Worm (Caenorhabditis elegans) whole organism, early embryonic: ENCODE measurements around the gene ZC250.2.
"Not testable (repeated sequence)": the region's sequence is repeated elsewhere in the genome, so short reads cannot be mapped to it uniquely, and the experiment has no call there.

ENCODE experiments used
- B0310.2 ChIP-seq: sonication (generic microtip); optimal IDR thresholded peaks from 2 replicates; lab custom pipeline; 2016; ENCODE audit warnings: mild to moderate bottlenecking, missing genetic modification characterization, missing compliant biosample characterization
- F13C5.2 ChIP-seq: sonication (generic microtip); optimal IDR thresholded peaks from 2 replicates; lab custom pipeline; 2017; ENCODE audit warnings: mild to moderate bottlenecking, missing genetic modification characterization, inconsistent platforms, missing compliant biosample characterization
- aly-1 ChIP-seq: sonication (generic microtip); optimal IDR thresholded peaks from 2 replicates; lab custom pipeline; 2016; ENCODE audit warnings: missing genetic modification characterization, missing compliant biosample characterization
- ama-1 ChIP-seq: fragments of 150-350 bp; optimal IDR thresholded peaks from 2 replicates; lab custom pipeline; 2014
- ceh-13 ChIP-seq: fragments of 200-800 bp; sonication (Bioruptor generic); optimal IDR thresholded peaks from 2 replicates; lab custom pipeline; 2018; ENCODE audit warnings: mild to moderate bottlenecking, missing genetic modification characterization, missing compliant biosample characterization
- ceh-36 ChIP-seq: sonication (generic microtip); optimal IDR thresholded peaks from 2 replicates; lab custom pipeline; 2016; ENCODE audit warnings: missing genetic modification characterization, inconsistent platforms, missing compliant biosample characterization
- ets-7 ChIP-seq: sonication (generic microtip); optimal IDR thresholded peaks from 2 replicates; lab custom pipeline; 2016; ENCODE audit warnings: missing genotype, missing genetic modification characterization, missing compliant biosample characterization
- flt-1 ChIP-seq: fragments of 200-800 bp; sonication (Bioruptor generic); IDR thresholded peaks from 2 replicates; pipeline ENCODE4 v1.3.6; 2022; ENCODE audit warnings: missing genetic modification characterization, missing compliant biosample characterization
- hmbx-1 ChIP-seq: sonication (generic microtip); optimal IDR thresholded peaks from 2 replicates; lab custom pipeline; 2016; ENCODE audit warnings: mild to moderate bottlenecking, missing genetic modification characterization, missing compliant biosample characterization
- hmg-4 ChIP-seq: fragments of 200-800 bp; sonication (Bioruptor generic); optimal IDR thresholded peaks from 2 replicates; lab custom pipeline; 2018; ENCODE audit warnings: mild to moderate bottlenecking, missing genetic modification characterization, missing compliant biosample characterization
- hnd-1 ChIP-seq: sonication (generic microtip); optimal IDR thresholded peaks from 2 replicates; lab custom pipeline; 2016; ENCODE audit warnings: missing genetic modification characterization, missing compliant biosample characterization
- pes-1 ChIP-seq: fragments of 200-800 bp; sonication (Bioruptor generic); IDR thresholded peaks from 2 replicates; pipeline ENCODE4 v1.3.6; 2022; ENCODE audit warnings: missing genetic modification reagents, missing genetic modification characterization, missing compliant biosample characterization
- scrt-1 ChIP-seq: fragments of 200-800 bp; sonication (Bioruptor generic); IDR thresholded peaks from 2 replicates; pipeline ENCODE4 v1.3.6; 2022; ENCODE audit warnings: missing genetic modification characterization, missing compliant biosample characterization
- sea-1 ChIP-seq: fragments of 200-800 bp; sonication (Bioruptor generic); conservative IDR thresholded peaks from 2 replicates; pipeline ENCODE4 v1.3.6; 2022; ENCODE audit warnings: missing genetic modification characterization, missing compliant biosample characterization
- tbx-11 ChIP-seq: fragments of 200-800 bp; sonication (Bioruptor generic); IDR thresholded peaks from 2 replicates; pipeline ENCODE4 v1.3.6; 2022; ENCODE audit warnings: missing genetic modification characterization, missing compliant biosample characterization
- tbx-37 ChIP-seq: fragments of 200-800 bp; sonication (Bioruptor generic); conservative IDR thresholded peaks from 2 replicates; pipeline ENCODE4 v1.3.6; 2022; ENCODE audit warnings: missing genetic modification reagents, missing genetic modification characterization, missing compliant biosample characterization
- tra-4 ChIP-seq: sonication (generic microtip); optimal IDR thresholded peaks from 2 replicates; lab custom pipeline; 2017; ENCODE audit warnings: missing genetic modification characterization, missing compliant biosample characterization

Gene ZC250.2

DNA sequence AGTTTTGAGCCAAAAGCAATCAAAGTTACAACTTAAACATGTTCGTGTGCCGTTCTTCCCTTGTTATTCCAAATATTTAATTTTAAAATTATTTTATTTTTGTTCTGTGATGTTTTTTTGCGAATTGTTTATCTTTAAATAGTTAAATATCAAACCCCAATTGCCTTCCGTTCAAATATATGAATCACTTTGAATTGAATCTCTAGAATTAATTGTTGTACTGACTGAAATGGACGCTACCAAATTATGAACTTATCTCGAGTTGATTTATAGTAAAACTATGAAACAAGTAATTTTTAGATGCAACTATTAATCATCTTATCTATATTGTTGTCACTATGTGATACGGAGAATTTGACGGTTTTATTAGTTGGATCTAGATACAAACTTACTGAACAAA is at the start of gene ZC250.2:
TSS of gene ZC250.2 (plus strand) at position 301 of the 400 bp plus-strand sequence.
- no peak for TF ChIP-seq scrt-1
- no peak for TF ChIP-seq hmg-4
- no peak for TF ChIP-seq F13C5.2 (tag; lab: Kevin White, UChicago)
- TF ChIP-seq hnd-1 (tag; lab: Kevin White, UChicago): no peak
- TF ChIP-seq flt-1 (GFP tag; lab: Robert Waterston, UW): no peak
- no peak for TF ChIP-seq ceh-36 (tag; lab: Kevin White, UChicago)
- no peak for TF ChIP-seq sea-1 (GFP tag; lab: Robert Waterston, UW)
- no peak for TF ChIP-seq ama-1 (lab: Kevin White, UChicago)

DNA sequence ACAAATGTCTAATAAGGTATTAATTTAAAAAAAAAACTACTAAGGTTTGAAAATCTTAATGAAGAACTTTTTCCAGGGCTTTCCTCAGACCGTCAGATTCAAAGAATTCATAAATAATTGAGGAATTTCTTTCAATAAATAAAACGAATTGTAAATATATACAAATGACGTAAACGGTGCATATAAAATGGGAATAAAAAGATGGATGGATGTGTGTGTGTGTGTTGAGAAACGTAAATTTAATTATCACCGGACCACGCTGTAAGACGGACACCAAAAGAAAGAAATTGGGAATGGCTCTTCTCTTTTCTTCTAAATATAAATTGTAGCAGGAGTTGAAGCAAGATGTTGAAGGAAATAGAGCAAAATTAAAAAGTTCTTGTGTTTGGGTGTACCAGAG is 45.9 kb upstream of the ZC250.2 start:
- TF ChIP-seq aly-1 (tag; lab: Kevin White, UChicago): no peak
- no peak for TF ChIP-seq ets-7 (tag; lab: Kevin White, UChicago)
- TF ChIP-seq sea-1 (GFP tag; lab: Robert Waterston, UW): no peak
- no peak for TF ChIP-seq hmg-4
- TF ChIP-seq flt-1 (GFP tag; lab: Robert Waterston, UW): no peak
- no peak for TF ChIP-seq ceh-13 (GFP tag; lab: Kevin White, UChicago)
- TF ChIP-seq ceh-36 (tag; lab: Kevin White, UChicago): no peak
- no peak for TF ChIP-seq scrt-1
- TF ChIP-seq ama-1 (lab: Kevin White, UChicago): no peak
- no peak for TF ChIP-seq tbx-37 (GFP tag; lab: Robert Waterston, UW)

DNA sequence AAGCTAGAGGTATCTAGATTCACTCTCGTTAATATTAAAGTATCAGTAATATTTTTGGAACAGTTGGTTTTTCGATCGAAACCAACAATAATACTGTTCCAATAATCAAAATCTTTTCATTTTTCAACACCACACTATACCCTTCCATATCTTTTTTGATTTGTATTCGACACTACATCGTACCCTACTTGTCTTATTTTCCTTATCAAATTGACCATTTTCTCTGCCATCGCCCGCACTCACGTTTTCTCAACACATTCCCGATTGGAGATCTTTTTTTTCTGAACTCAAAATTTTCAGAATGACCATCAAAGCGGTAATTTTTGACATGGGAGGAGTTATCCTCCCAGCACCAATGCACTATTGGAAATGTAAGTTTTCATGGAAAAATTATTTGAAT is 44.6 kb upstream of the ZC250.2 start, which contains the start of gene acds-10:
TSS of gene acds-10 (plus strand) at position 301 of the 400 bp plus-strand sequence.
- TF ChIP-seq hnd-1 (tag; lab: Kevin White, UChicago) (no peak), flt-1 (GFP tag; lab: Robert Waterston, UW) (no peak), tbx-11 (GFP tag; lab: Robert Waterston, UW) (no peak), ama-1 (lab: Kevin White, UChicago) (no peak), tra-4 (tag; lab: Kevin White, UChicago) (no peak), hmg-4 (no peak), tbx-37 (GFP tag; lab: Robert Waterston, UW) (no peak), ceh-13 (GFP tag; lab: Kevin White, UChicago) (no peak), B0310.2 (no peak), pes-1 (GFP tag; lab: Robert Waterston, UW) (no peak), sea-1 (GFP tag; lab: Robert Waterston, UW) (no peak)

DNA sequence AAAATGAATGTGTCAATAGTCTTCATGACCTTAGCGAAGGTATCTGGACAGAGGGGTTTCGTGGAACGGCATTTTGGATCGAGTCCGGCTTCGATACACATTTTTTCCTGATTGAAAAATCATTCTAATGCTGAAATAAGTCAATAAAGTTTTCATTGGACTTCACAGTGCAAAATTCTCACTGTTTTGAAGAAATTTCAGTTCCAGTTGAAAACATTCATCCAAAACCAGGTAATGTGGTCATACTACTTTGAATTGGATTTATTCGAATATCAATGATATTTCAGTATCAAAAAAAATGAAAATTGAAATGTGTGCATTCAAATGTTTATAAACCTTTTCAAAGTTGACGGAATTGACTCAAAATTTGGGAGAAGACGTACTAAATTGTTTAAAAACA is 38.7 kb upstream of the ZC250.2 start, which contains the start of gene pgph-1:
TSS of gene pgph-1 (minus strand) at position 101 of the 400 bp plus-strand sequence.
- TF ChIP-seq ets-7 (tag; lab: Kevin White, UChicago): no peak
- no peak for TF ChIP-seq tra-4 (tag; lab: Kevin White, UChicago)
- TF ChIP-seq ceh-36 (tag; lab: Kevin White, UChicago): no peak
- no peak for TF ChIP-seq tbx-37 (GFP tag; lab: Robert Waterston, UW)
- TF ChIP-seq F13C5.2 (tag; lab: Kevin White, UChicago): no peak
- no peak for TF ChIP-seq pes-1 (GFP tag; lab: Robert Waterston, UW)
- no peak for TF ChIP-seq ama-1 (lab: Kevin White, UChicago)
- TF ChIP-seq sea-1 (GFP tag; lab: Robert Waterston, UW): no peak

DNA sequence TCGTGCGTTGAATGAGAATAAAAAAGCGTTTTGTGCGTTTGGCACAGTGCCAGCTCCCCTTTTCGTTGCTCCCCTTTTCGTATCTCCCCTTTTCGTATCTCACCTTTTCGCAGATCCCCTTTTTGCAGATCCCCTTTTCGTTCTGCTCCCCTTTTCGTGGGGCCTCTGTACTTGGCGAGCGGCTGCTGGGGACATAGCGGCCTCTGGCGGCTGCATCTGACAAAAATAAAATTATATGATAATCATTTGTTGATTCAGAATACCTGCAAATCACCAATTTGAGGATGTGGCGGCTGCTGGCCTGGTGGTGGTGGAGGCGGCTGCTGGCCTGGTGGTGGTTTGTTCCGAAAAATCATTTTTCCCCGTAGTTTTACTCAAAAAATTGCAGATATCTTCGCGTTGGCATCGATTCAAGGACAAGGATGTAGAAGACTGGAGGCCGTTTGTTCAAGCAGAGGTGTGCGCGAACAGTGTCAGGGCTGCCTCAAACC is 36.9 kb upstream of the ZC250.2 start, which contains the start of gene K09H11.11:
TSS of gene K09H11.11 (minus strand) at position 51 of the 491 bp plus-strand sequence.
- TF ChIP-seq hnd-1 (tag; lab: Kevin White, UChicago); hmbx-1 (tag; lab: Kevin White, UChicago); sea-1 (GFP tag; lab: Robert Waterston, UW): not testable (repeated sequence)

DNA sequence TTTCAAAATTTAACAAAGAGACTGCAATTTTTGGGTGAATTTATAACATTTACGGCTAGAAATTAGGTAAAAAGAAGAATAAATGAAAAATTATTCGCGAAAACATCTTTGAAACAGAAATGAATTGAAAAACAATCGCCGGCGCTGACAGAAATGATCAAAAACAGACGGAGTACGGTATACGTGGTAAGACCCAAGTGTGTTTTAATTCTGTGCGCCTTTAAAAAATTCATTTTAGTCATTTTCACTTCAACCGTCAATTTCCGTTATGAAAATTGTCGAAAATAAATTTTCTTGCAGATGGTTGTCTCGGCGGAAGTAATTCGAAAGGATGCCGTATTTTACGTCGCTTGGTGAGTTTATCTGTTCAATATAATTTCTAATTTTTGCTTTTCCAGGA is 35.9 kb upstream of the ZC250.2 start, which contains the start of gene C53A3.3:
TSS of gene C53A3.3 (plus strand) at position 301 of the 400 bp plus-strand sequence.
- TF ChIP-seq hmg-4 (no peak), F13C5.2 (tag; lab: Kevin White, UChicago) (no peak), ceh-36 (tag; lab: Kevin White, UChicago) (no peak)

DNA sequence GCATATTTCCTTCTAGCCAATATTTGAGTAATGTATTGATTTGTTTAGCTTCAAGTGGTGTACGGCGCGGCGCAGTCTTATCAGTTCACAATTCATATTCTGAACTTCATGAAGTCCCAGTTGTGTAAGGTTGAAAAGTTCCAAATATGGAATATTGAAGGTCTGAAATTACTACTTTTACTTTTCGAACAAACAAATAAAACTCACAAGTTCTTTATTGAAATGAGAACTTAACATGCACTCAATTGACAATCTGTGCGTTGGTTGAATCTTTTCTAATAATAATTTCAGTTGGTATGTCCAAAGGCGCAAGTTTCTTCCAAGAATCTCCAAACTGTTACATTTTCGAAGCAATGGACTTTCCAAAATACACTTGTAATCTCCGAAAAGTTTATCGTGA is 33.4 kb upstream of the ZC250.2 start, which contains the start of gene C53A3.4:
TSS of gene C53A3.4 (minus strand) at position 101 of the 400 bp plus-strand sequence.
- TF ChIP-seq flt-1 (GFP tag; lab: Robert Waterston, UW) (no peak), hnd-1 (tag; lab: Kevin White, UChicago) (no peak), hmbx-1 (tag; lab: Kevin White, UChicago) (no peak), tbx-11 (GFP tag; lab: Robert Waterston, UW) (no peak), scrt-1 (no peak)

DNA sequence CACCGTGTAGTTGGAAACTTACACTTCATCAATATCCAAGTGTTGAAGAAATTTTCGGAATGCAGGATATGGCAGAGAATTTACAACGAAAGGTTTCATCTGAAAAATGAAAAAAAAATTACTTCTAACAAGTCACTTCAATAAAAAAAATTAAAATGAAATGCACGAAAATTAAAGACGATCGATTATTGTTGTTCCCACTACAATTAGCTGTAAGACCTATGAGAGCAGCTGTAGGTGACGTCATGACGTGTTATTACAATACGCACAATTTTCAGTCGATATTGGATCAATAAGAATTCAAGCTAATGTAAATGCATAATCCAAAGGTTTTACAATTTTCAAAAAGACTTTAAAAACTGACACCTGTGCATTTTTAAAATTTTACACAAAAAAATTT is 32.0 kb upstream of the ZC250.2 start, which contains the start of gene C53A3.1:
TSS of gene C53A3.1 (minus strand) at position 101 of the 400 bp plus-strand sequence.
- TF ChIP-seq F13C5.2 (tag; lab: Kevin White, UChicago) (no peak), tbx-37 (GFP tag; lab: Robert Waterston, UW) (no peak), hmg-4 (no peak), ceh-13 (GFP tag; lab: Kevin White, UChicago) (no peak), sea-1 (GFP tag; lab: Robert Waterston, UW) (no peak), ama-1 (lab: Kevin White, UChicago) (no peak), hnd-1 (tag; lab: Kevin White, UChicago) (no peak), flt-1 (GFP tag; lab: Robert Waterston, UW) (no peak)
